Worm (Caenorhabditis elegans) whole organism, L1 larva: ENCODE results near the gene srv-8.

Experiments used
- C16A3.4 ChIP-seq: fragments of 150-350 bp; optimal IDR thresholded peaks from 2 replicates; lab custom pipeline; 2014; ENCODE audit warnings: missing biosample characterization, missing genetic modification characterization
- C34B4.2 ChIP-seq: sonication (generic microtip); optimal IDR thresholded peaks from 2 replicates; lab custom pipeline; 2017; ENCODE audit warnings: mild to moderate bottlenecking, missing genetic modification characterization, missing compliant biosample characterization
- Y116A8C.19 ChIP-seq: sonication (generic microtip); optimal IDR thresholded peaks from 2 replicates; lab custom pipeline; 2016; ENCODE audit warnings: missing compliant biosample characterization, missing genetic modification characterization, borderline replicate concordance
- aly-2 ChIP-seq: fragments of 150-350 bp; optimal IDR thresholded peaks from 2 replicates; lab custom pipeline; 2014; ENCODE audit warnings: missing biosample characterization, missing genetic modification characterization
- ama-1 ChIP-seq: fragments of 150-350 bp; optimal IDR thresholded peaks from 2 replicates; lab custom pipeline; 2014
- ceh-63 ChIP-seq: fragments of 200-800 bp; sonication (Bioruptor generic); optimal IDR thresholded peaks from 2 replicates; lab custom pipeline; 2018; ENCODE audit warnings: mild to moderate bottlenecking, missing genetic modification characterization, missing compliant biosample characterization
- ceh-82 ChIP-seq, 3 experiments: fragments of 150-350 bp in 1 of 3; sonication (generic microtip) in 2 of 3; optimal IDR thresholded peaks; 2 replicates each; lab custom pipeline; 2014 to 2017; ENCODE audit warnings: missing biosample characterization in 3 of 3, missing genetic modification characterization in 3 of 3
- ceh-88 ChIP-seq: fragments of 200-800 bp; sonication (Bioruptor generic); IDR thresholded peaks from 2 replicates; pipeline ENCODE4 v1.3.6; 2022; ENCODE audit warnings: missing genetic modification characterization, missing compliant biosample characterization
- dpl-1 ChIP-seq, 3 experiments: fragments of 150-350 bp in 2 of 3; sonication (generic microtip) in 1 of 3; optimal IDR thresholded peaks; 2 replicates each; lab custom pipeline; 2014 to 2017; ENCODE audit warnings: missing biosample characterization in 3 of 3, missing genetic modification characterization in 3 of 3, missing genetic modification reagents in 3 of 3
- dsc-1 ChIP-seq: sonication (generic microtip); optimal IDR thresholded peaks from 2 replicates; lab custom pipeline; 2016; ENCODE audit warnings: mild to moderate bottlenecking, missing genetic modification characterization, missing compliant biosample characterization
- egl-27 ChIP-seq, 2 experiments: fragments of 150-350 bp in 1 of 2; sonication (generic microtip); optimal IDR thresholded peaks; 3 replicates each; lab custom pipeline; 2017 to 2018; ENCODE audit warnings: missing biosample characterization in 2 of 2, missing genetic modification characterization in 2 of 2, missing genetic modification reagents in 2 of 2
- elt-2 ChIP-seq: sonication (generic microtip); optimal IDR thresholded peaks from 2 replicates; lab custom pipeline; 2016; ENCODE audit warnings: missing genetic modification characterization, mild to moderate bottlenecking, inconsistent platforms, missing compliant biosample characterization, missing genetic modification reagents
- elt-3 ChIP-seq, 6 experiments: fragments of 150-350 bp in 1 of 6; sonication (generic microtip); optimal IDR thresholded peaks; 2 replicates each; lab custom pipeline; 2017 to 2018; ENCODE audit warnings: missing biosample characterization in 6 of 6, missing genetic modification characterization in 6 of 6, inconsistent platforms in 1 of 6
- ets-5 ChIP-seq: fragments of 200-800 bp; sonication (Bioruptor generic); IDR thresholded peaks from 2 replicates; pipeline ENCODE4 v1.3.6; 2022; ENCODE audit warnings: missing genetic modification characterization, missing compliant biosample characterization
- fkh-10 ChIP-seq: sonication (generic microtip); optimal IDR thresholded peaks from 2 replicates; lab custom pipeline; 2017; ENCODE audit warnings: missing biosample characterization, missing genetic modification reagents, missing genetic modification characterization
- fkh-8 ChIP-seq: sonication (generic microtip); optimal IDR thresholded peaks from 2 replicates; lab custom pipeline; 2016; ENCODE audit warnings: mild to moderate bottlenecking, missing genetic modification characterization, missing compliant biosample characterization
- grh-1 ChIP-seq: fragments of 200-800 bp; sonication (Bioruptor generic); IDR thresholded peaks from 2 replicates; pipeline ENCODE4 v1.3.6; 2022; ENCODE audit warnings: missing genetic modification reagents, missing genetic modification characterization, missing compliant biosample characterization
- hpl-2 ChIP-seq: fragments of 150-350 bp; optimal IDR thresholded peaks from 2 replicates; lab custom pipeline; 2014; ENCODE audit warnings: missing biosample characterization, missing genetic modification reagents, missing genetic modification characterization
- irx-1 ChIP-seq: sonication (generic microtip); optimal IDR thresholded peaks from 2 replicates; lab custom pipeline; 2016; ENCODE audit warnings: missing genetic modification characterization, missing compliant biosample characterization
- jun-1 ChIP-seq: fragments of 150-350 bp; optimal IDR thresholded peaks from 2 replicates; lab custom pipeline; 2014; ENCODE audit warnings: missing biosample characterization, missing genetic modification reagents, missing genetic modification characterization
- lin-13 ChIP-seq: fragments of 150-350 bp; optimal IDR thresholded peaks from 2 replicates; lab custom pipeline; 2014; ENCODE audit warnings: missing biosample characterization, missing genetic modification reagents, missing genetic modification characterization
- lin-39 ChIP-seq: fragments of 150-350 bp; optimal IDR thresholded peaks from 2 replicates; lab custom pipeline; 2014; ENCODE audit warnings: missing biosample characterization, missing genetic modification reagents, missing genetic modification characterization
- lir-3 ChIP-seq: sonication (generic microtip); optimal IDR thresholded peaks from 2 replicates; lab custom pipeline; 2016; ENCODE audit warnings: mild to moderate bottlenecking, missing genetic modification characterization, moderate library complexity, missing compliant biosample characterization; ENCODE audit not compliant: poor library complexity
- lsy-2 ChIP-seq, 2 experiments: fragments of 150-350 bp; optimal IDR thresholded peaks; 2 replicates each; lab custom pipeline; 2014; ENCODE audit warnings: missing biosample characterization in 2 of 2, missing genetic modification characterization in 2 of 2
- mab-9 ChIP-seq: fragments of 200-800 bp; sonication (Bioruptor generic); IDR thresholded peaks from 2 replicates; pipeline ENCODE4 v1.3.6; 2022; ENCODE audit warnings: missing genetic modification reagents, missing genetic modification characterization, missing compliant biosample characterization
- mdl-1 ChIP-seq, 2 experiments: fragments of 150-350 bp; optimal IDR thresholded peaks; 2 replicates each; lab custom pipeline; 2014 to 2017; ENCODE audit warnings: missing biosample characterization in 2 of 2, missing genetic modification characterization in 2 of 2, inconsistent platforms in 1 of 2
- nhr-11 ChIP-seq: fragments of 150-350 bp; optimal IDR thresholded peaks from 2 replicates; lab custom pipeline; 2014; ENCODE audit warnings: missing biosample characterization, missing genetic modification characterization
- nhr-12 ChIP-seq: sonication (generic microtip); optimal IDR thresholded peaks from 2 replicates; lab custom pipeline; 2017; ENCODE audit warnings: missing biosample characterization, missing genetic modification characterization
- nhr-20 ChIP-seq: sonication (generic microtip); optimal IDR thresholded peaks from 2 replicates; lab custom pipeline; 2016; ENCODE audit warnings: mild to moderate bottlenecking, missing genetic modification characterization, missing compliant biosample characterization
- nhr-237 ChIP-seq: fragments of 150-350 bp; optimal IDR thresholded peaks from 2 replicates; lab custom pipeline; 2014; ENCODE audit warnings: missing biosample characterization, missing genetic modification characterization
- nhr-47 ChIP-seq: sonication (generic microtip); optimal IDR thresholded peaks from 2 replicates; lab custom pipeline; 2016; ENCODE audit warnings: mild to moderate bottlenecking, missing genetic modification characterization, moderate library complexity, missing compliant biosample characterization
- nhr-71 ChIP-seq: sonication (generic microtip); optimal IDR thresholded peaks from 2 replicates; lab custom pipeline; 2016; ENCODE audit warnings: mild to moderate bottlenecking, missing genetic modification characterization, moderate library complexity, missing compliant biosample characterization
- nhr-77 ChIP-seq: fragments of 150-350 bp; optimal IDR thresholded peaks from 2 replicates; lab custom pipeline; 2014; ENCODE audit warnings: missing biosample characterization, missing genetic modification characterization
- nhr-84 ChIP-seq: sonication (generic microtip); optimal IDR thresholded peaks from 2 replicates; lab custom pipeline; 2017; ENCODE audit warnings: missing biosample characterization, missing genetic modification characterization
- pag-3 ChIP-seq: sonication (generic microtip); optimal IDR thresholded peaks from 2 replicates; lab custom pipeline; 2017; ENCODE audit warnings: missing genetic modification characterization, mild to moderate bottlenecking, missing compliant biosample characterization, antibody characterized with exemption, borderline replicate concordance; ENCODE audit not compliant: insufficient read depth
- skn-1 ChIP-seq: fragments of 150-350 bp; optimal IDR thresholded peaks from 2 replicates; lab custom pipeline; 2014; ENCODE audit warnings: missing biosample characterization, missing genetic modification characterization
- snpc-4 ChIP-seq: fragments of 150-350 bp; optimal IDR thresholded peaks from 2 replicates; lab custom pipeline; 2014; ENCODE audit warnings: missing biosample characterization, missing genetic modification characterization
- snu-23 ChIP-seq: sonication (generic microtip); optimal IDR thresholded peaks from 2 replicates; lab custom pipeline; 2016; ENCODE audit warnings: missing genetic modification characterization, missing compliant biosample characterization
- sox-4 ChIP-seq: sonication (generic microtip); optimal IDR thresholded peaks from 2 replicates; lab custom pipeline; 2016; ENCODE audit warnings: missing genetic modification characterization, missing compliant biosample characterization
- sup-37 ChIP-seq: fragments of 200-800 bp; sonication (Bioruptor generic); optimal IDR thresholded peaks from 2 replicates; lab custom pipeline; 2018; ENCODE audit warnings: mild to moderate bottlenecking, missing genetic modification characterization, missing compliant biosample characterization
- swsn-7 ChIP-seq: sonication (generic microtip); optimal IDR thresholded peaks from 2 replicates; lab custom pipeline; 2016; ENCODE audit warnings: missing genetic modification characterization, missing compliant biosample characterization
- tbx-2 ChIP-seq: sonication (generic microtip); optimal IDR thresholded peaks from 2 replicates; lab custom pipeline; 2016; ENCODE audit warnings: missing genetic modification characterization, missing compliant biosample characterization
- tlp-1 ChIP-seq: fragments of 150-350 bp; optimal IDR thresholded peaks from 2 replicates; lab custom pipeline; 2014; ENCODE audit warnings: missing biosample characterization, missing genetic modification characterization
- unc-130 ChIP-seq: fragments of 150-350 bp; optimal IDR thresholded peaks from 2 replicates; lab custom pipeline; 2017; ENCODE audit warnings: missing biosample characterization, missing genetic modification characterization, inconsistent platforms
- unc-30 ChIP-seq: sonication (generic microtip); optimal IDR thresholded peaks from 2 replicates; lab custom pipeline; 2017; ENCODE audit warnings: missing biosample characterization, missing genetic modification characterization
- unc-62 ChIP-seq: fragments of 150-350 bp; optimal IDR thresholded peaks from 2 replicates; lab custom pipeline; 2014; ENCODE audit warnings: missing biosample characterization, missing genetic modification reagents, missing genetic modification characterization
- unc-86 ChIP-seq: sonication (generic microtip); optimal IDR thresholded peaks from 2 replicates; lab custom pipeline; 2016; ENCODE audit warnings: missing genetic modification characterization, missing compliant biosample characterization
- unc-98 ChIP-seq: fragments of 200-800 bp; sonication (Bioruptor generic); IDR thresholded peaks from 2 replicates; pipeline ENCODE4 v1.3.6; 2022; ENCODE audit warnings: missing genetic modification characterization, missing compliant biosample characterization
- ztf-11 ChIP-seq, 2 experiments: sonication (generic microtip); optimal IDR thresholded peaks; 2 replicates each; lab custom pipeline; 2016 to 2017; ENCODE audit warnings: missing genetic modification characterization in 2 of 2, missing biosample characterization in 1 of 2, missing compliant biosample characterization in 1 of 2

Gene srv-8

ce11 chrV:13420640-13421039 lies at the start of gene srv-8:
Gene srv-8 (minus strand): TSS chrV:13420740.
- TF ChIP-seq fkh-8 (tag; lab: Kevin White, UChicago): peak; percentile 45
- TF ChIP-seq ztf-11 (tag; optimal IDR thresholded peaks at IDR 0.05; lab: Kevin White, UChicago): no peak
- TF ChIP-seq nhr-84 (tag; lab: Kevin White, UChicago): no peak

- peak; percentile 85 for TF ChIP-seq lin-13 (GFP tag; lab: Kevin White, UChicago)
- peak; percentile 74 for TF ChIP-seq ceh-88 (GFP tag; lab: Robert Waterston, UW)
- TF ChIP-seq egl-27 (tag; optimal IDR thresholded peaks at IDR 0.05; lab: Kevin White, UChicago): no peak
- TF ChIP-seq tbx-2: peak; percentile 97
- no peak for TF ChIP-seq fkh-10 (GFP tag; lab: Kevin White, UChicago)
- peak; percentile 99 for TF ChIP-seq lir-3
- peak; percentile 85 for TF ChIP-seq grh-1 (GFP tag; lab: Robert Waterston, UW)
- TF ChIP-seq unc-30: no peak
- no peak for TF ChIP-seq nhr-84 (tag; lab: Kevin White, UChicago)
- TF ChIP-seq ets-5 (GFP tag; lab: Robert Waterston, UW): no peak
- peak; percentile 94 for TF ChIP-seq nhr-20 (tag; lab: Kevin White, UChicago)
- peak; percentile 96 for TF ChIP-seq nhr-71 (tag; lab: Kevin White, UChicago)
- TF ChIP-seq Y116A8C.19 (tag; lab: Kevin White, UChicago): peak; percentile 98
- peak; percentile 96 for TF ChIP-seq fkh-8 (tag; lab: Kevin White, UChicago)
- TF ChIP-seq ztf-11 (tag; optimal IDR thresholded peaks at IDR 0.05; lab: Kevin White, UChicago): peak in 1 of 2 experiments; percentile 99
- TF ChIP-seq pag-3 (tag; lab: Kevin White, UChicago): no peak
- TF ChIP-seq ama-1 (lab: Kevin White, UChicago): no peak
- peak; percentile 94 for TF ChIP-seq swsn-7 (tag; lab: Kevin White, UChicago)
- TF ChIP-seq C16A3.4 (tag; lab: Kevin White, UChicago): peak; percentile 56
- TF ChIP-seq jun-1: peak; percentile 69
- peak; percentile 47 for TF ChIP-seq unc-130 (tag; lab: Kevin White, UChicago)
- TF ChIP-seq nhr-47 (tag; lab: Kevin White, UChicago): peak; percentile 96
- no peak for TF ChIP-seq tlp-1 (tag; lab: Kevin White, UChicago)
- peak; percentile 97 for TF ChIP-seq irx-1 (tag; lab: Kevin White, UChicago)
- peak; percentile 75 for TF ChIP-seq snpc-4
- TF ChIP-seq elt-2 (tag; lab: Kevin White, UChicago): peak; percentile 87
- peak; percentile 88 for TF ChIP-seq unc-86 (tag; lab: Kevin White, UChicago)
- peak; percentile 91 for TF ChIP-seq unc-98 (GFP tag; lab: Robert Waterston, UW)
- peak; percentile 75 for TF ChIP-seq C34B4.2
- peak; percentile 78 to 93 (median 80) for TF ChIP-seq ceh-82 (tag; optimal IDR thresholded peaks at IDR 0.05; lab: Kevin White, UChicago)
- peak; percentile 41 for TF ChIP-seq aly-2 (tag; lab: Kevin White, UChicago)
- TF ChIP-seq ceh-63 (GFP tag; lab: Kevin White, UChicago): peak; percentile 94
- TF ChIP-seq sox-4 (tag; lab: Kevin White, UChicago): peak; percentile 97
- no peak for TF ChIP-seq nhr-237 (tag; lab: Kevin White, UChicago)
- TF ChIP-seq lsy-2 (tag; optimal IDR thresholded peaks at IDR 0.05; lab: Kevin White, UChicago): peak; percentile 79 to 87
- peak; percentile 97 for TF ChIP-seq dsc-1 (tag; lab: Kevin White, UChicago)
- peak; percentile 41 for TF ChIP-seq nhr-77 (tag; lab: Kevin White, UChicago)
- no peak for TF ChIP-seq nhr-12
- TF ChIP-seq mab-9: peak; percentile 94
- TF ChIP-seq dpl-1 (GFP tag; optimal IDR thresholded peaks at IDR 0.05; lab: Kevin White, UChicago): peak; percentile 70 to 85 (median 79)
- peak; percentile 51 for TF ChIP-seq skn-1
- peak; percentile 52 for TF ChIP-seq lin-39 (tag; lab: Kevin White, UChicago)
- TF ChIP-seq elt-3 (tag; optimal IDR thresholded peaks at IDR 0.05; lab: Kevin White, UChicago): peak in 3 of 6 experiments; percentile 15 to 77 (median 54)
- peak; percentile 80 for TF ChIP-seq sup-37 (GFP tag; lab: Kevin White, UChicago)
- peak; percentile 37 to 96 for TF ChIP-seq mdl-1 (tag; optimal IDR thresholded peaks at IDR 0.05; lab: Kevin White, UChicago)
- peak; percentile 95 for TF ChIP-seq snu-23 (GFP tag; lab: Kevin White, UChicago)
- no peak for TF ChIP-seq unc-62
- TF ChIP-seq nhr-11 (tag; lab: Kevin White, UChicago): peak; percentile 39
- TF ChIP-seq hpl-2 (GFP tag; lab: Kevin White, UChicago): peak; percentile 27
Measured at ce11 chrV:13468190-13468765, 47.7 kb upstream of the srv-8 start, which contains the start of the genes F25H9.6 and F25H9.7. Gene F25H9.6 (minus strand): TSS chrV:13468361. Gene F25H9.7 (plus strand): TSS chrV:13468376.
